Fruit fly (Drosophila melanogaster) whole organism: ENCODE results near the gene La.

Experiments
- EcR ChIP-seq, 2 experiments: fragments of >200 bp; optimal IDR thresholded peaks; 2 replicates each; lab custom pipeline; 2017; ENCODE audit warnings: missing biosample characterization in 2 of 2, missing genetic modification characterization in 2 of 2, missing genetic modification reagents in 2 of 2
- pan ChIP-seq: fragments of >200 bp; optimal IDR thresholded peaks from 2 replicates; lab custom pipeline; 2017

DNA sequence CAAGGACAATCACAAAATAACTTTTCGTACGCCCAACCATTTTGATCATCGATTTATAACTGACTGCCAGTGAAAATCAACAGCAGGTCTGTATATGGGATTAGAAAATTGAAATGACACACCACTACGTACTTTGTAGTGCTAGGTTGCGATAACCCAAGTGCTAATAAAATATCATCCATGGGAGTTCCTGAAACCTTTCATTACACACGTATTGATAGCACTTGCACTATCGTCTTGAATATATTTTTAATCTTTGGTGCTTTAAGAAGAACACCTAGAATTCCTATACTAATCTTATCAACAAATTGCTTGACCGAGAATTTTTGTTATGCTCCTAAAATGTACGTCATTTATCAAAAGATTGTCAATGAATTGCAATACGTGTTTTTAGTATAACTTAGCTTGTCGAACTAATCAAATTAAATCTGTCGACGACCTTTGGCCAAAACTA, 24.3 kb upstream of the La start, which contains the start of gene Ugt37A1:
- no peak for TF ChIP-seq EcR (GFP tag; optimal IDR thresholded peaks at IDR 0.05; lab: Kevin White, UChicago)
- no peak for TF ChIP-seq pan (lab: Kevin White, UChicago)
